Worm (Caenorhabditis elegans) whole organism, L4 larva: ENCODE results near the gene C52G5.3.

Experiments used
- D1046.2 ChIP-seq: fragments of 200-800 bp; sonication (Bioruptor generic); IDR thresholded peaks from 2 replicates; pipeline ENCODE4 v1.3.6; 2022; ENCODE audit warnings: missing genetic modification characterization, missing compliant biosample characterization
- F37D6.2 ChIP-seq: sonication (generic microtip); optimal IDR thresholded peaks from 2 replicates; lab custom pipeline; 2016; ENCODE audit warnings: mild to moderate bottlenecking, missing genetic modification characterization, missing compliant biosample characterization
- T20F7.1 ChIP-seq: fragments of 200-800 bp; sonication (Bioruptor generic); optimal IDR thresholded peaks from 2 replicates; lab custom pipeline; 2018; ENCODE audit warnings: mild to moderate bottlenecking, missing genetic modification characterization, missing compliant biosample characterization
- Y48G9A.11 ChIP-seq: fragments of 200-800 bp; sonication (Bioruptor generic); IDR thresholded peaks from 2 replicates; pipeline ENCODE4 v1.3.6; 2022; ENCODE audit warnings: missing genetic modification reagents, missing genetic modification characterization, missing compliant biosample characterization
- Y75B8A.6 ChIP-seq: fragments of 200-800 bp; sonication (Bioruptor generic); IDR thresholded peaks from 2 replicates; pipeline ENCODE4 v1.3.6; 2022; ENCODE audit warnings: missing genetic modification reagents, missing genetic modification characterization, missing compliant biosample characterization
- ZK337.2 ChIP-seq: fragments of 200-800 bp; sonication (Bioruptor generic); IDR thresholded peaks from 2 replicates; pipeline ENCODE4 v1.3.6; 2022; ENCODE audit warnings: missing genetic modification reagents, missing genetic modification characterization, missing compliant biosample characterization
- ZK546.5 ChIP-seq, 2 experiments: sonication (generic microtip); optimal IDR thresholded peaks; 2 replicates each; lab custom pipeline; 2017; ENCODE audit warnings: missing biosample characterization in 2 of 2, missing genetic modification characterization in 2 of 2
- aha-1 ChIP-seq: fragments of 150-350 bp; peaks from one replicate; lab custom pipeline; 2014; ENCODE audit warnings: missing biosample characterization, missing genetic modification characterization
- aly-2 ChIP-seq: sonication (generic microtip); optimal IDR thresholded peaks from 2 replicates; lab custom pipeline; 2018; ENCODE audit warnings: missing biosample characterization, missing genetic modification characterization
- arid-1 ChIP-seq: fragments of 200-800 bp; sonication (Bioruptor generic); conservative IDR thresholded peaks from 2 replicates; pipeline ENCODE4 v1.3.6; 2022; ENCODE audit warnings: missing genetic modification reagents, missing genetic modification characterization, missing compliant biosample characterization
- ceh-20 ChIP-seq: fragments of 200-800 bp; sonication (Bioruptor generic); IDR thresholded peaks from 2 replicates; pipeline ENCODE4 v1.3.6; 2022; ENCODE audit warnings: missing genetic modification reagents, missing genetic modification characterization, missing compliant biosample characterization
- ceh-44 ChIP-seq: fragments of 200-800 bp; sonication (Bioruptor generic); IDR thresholded peaks from 2 replicates; pipeline ENCODE4 v1.3.6; 2022; ENCODE audit warnings: missing genetic modification reagents, missing genetic modification characterization, missing compliant biosample characterization
- ceh-62 ChIP-seq: sonication (generic microtip); optimal IDR thresholded peaks from 2 replicates; lab custom pipeline; 2017; ENCODE audit warnings: missing biosample characterization, missing genetic modification characterization
- ces-1 ChIP-seq: fragments of 150-350 bp; sonication (generic microtip); optimal IDR thresholded peaks from 4 replicates; lab custom pipeline; 2014; ENCODE audit warnings: missing biosample characterization, missing genetic modification reagents, missing genetic modification characterization
- cey-2 ChIP-seq: sonication (generic microtip); optimal IDR thresholded peaks from 3 replicates; lab custom pipeline; 2017; ENCODE audit warnings: missing genetic modification characterization, mild to moderate bottlenecking, missing compliant biosample characterization, antibody characterized with exemption, borderline replicate concordance; ENCODE audit not compliant: insufficient read depth
- daf-16 ChIP-seq, 3 experiments: sonication (generic microtip); optimal IDR thresholded peaks; 2 replicates each; lab custom pipeline; 2016 to 2017; ENCODE audit warnings: missing genetic modification characterization in 3 of 3, missing genetic modification reagents in 3 of 3, mild to moderate bottlenecking in 2 of 3, missing compliant biosample characterization in 2 of 3, missing biosample characterization in 1 of 3, moderate library complexity in 1 of 3
- daf-19 ChIP-seq: fragments of 200-800 bp; sonication (Bioruptor generic); conservative IDR thresholded peaks from 2 replicates; pipeline ENCODE4 v1.3.6; 2022; ENCODE audit warnings: missing genetic modification characterization, missing compliant biosample characterization
- dpl-1 ChIP-seq: fragments of 150-350 bp; optimal IDR thresholded peaks from 2 replicates; lab custom pipeline; 2014; ENCODE audit warnings: missing biosample characterization, missing genetic modification reagents, missing genetic modification characterization
- duxl-1 ChIP-seq: sonication (generic microtip); optimal IDR thresholded peaks from 2 replicates; lab custom pipeline; 2016; ENCODE audit warnings: mild to moderate bottlenecking, missing genetic modification characterization, moderate library complexity, missing compliant biosample characterization; ENCODE audit not compliant: poor library complexity
- dve-1 ChIP-seq: sonication (generic microtip); optimal IDR thresholded peaks from 2 replicates; lab custom pipeline; 2017; ENCODE audit warnings: antibody characterized with exemption, mild to moderate bottlenecking, missing genetic modification characterization, missing compliant biosample characterization; ENCODE audit not compliant: insufficient read depth
- egl-27 ChIP-seq: sonication (generic microtip); optimal IDR thresholded peaks from 3 replicates; lab custom pipeline; 2017; ENCODE audit warnings: missing biosample characterization, missing genetic modification reagents, missing genetic modification characterization
- fkh-10 ChIP-seq: fragments of 150-350 bp; optimal IDR thresholded peaks from 2 replicates; lab custom pipeline; 2014; ENCODE audit warnings: missing biosample characterization, missing genetic modification reagents, missing genetic modification characterization
- fos-1 ChIP-seq: fragments of 150-350 bp; optimal IDR thresholded peaks from 2 replicates; lab custom pipeline; 2014; ENCODE audit warnings: missing biosample characterization, missing genetic modification characterization
- hlh-11 ChIP-seq: fragments of 200-800 bp; sonication (Bioruptor generic); optimal IDR thresholded peaks from 2 replicates; lab custom pipeline; 2018; ENCODE audit warnings: mild to moderate bottlenecking, missing genetic modification characterization, missing compliant biosample characterization
- hlh-30 ChIP-seq: sonication (generic microtip); optimal IDR thresholded peaks from 2 replicates; lab custom pipeline; 2017; ENCODE audit warnings: antibody characterized with exemption, mild to moderate bottlenecking, missing genetic modification characterization, missing compliant biosample characterization; ENCODE audit not compliant: insufficient read depth
- hmg-1.1 ChIP-seq: fragments of 200-800 bp; sonication (Bioruptor generic); IDR thresholded peaks from 2 replicates; pipeline ENCODE4 v1.3.6; 2022; ENCODE audit warnings: missing genetic modification reagents, missing genetic modification characterization, missing compliant biosample characterization
- jun-1 ChIP-seq: fragments of 150-350 bp; optimal IDR thresholded peaks from 2 replicates; lab custom pipeline; 2014; ENCODE audit warnings: missing biosample characterization, missing genetic modification reagents, missing genetic modification characterization
- lin-1 ChIP-seq: fragments of 200-800 bp; sonication (Bioruptor generic); IDR thresholded peaks from 2 replicates; pipeline ENCODE4 v1.3.6; 2022; ENCODE audit warnings: missing genetic modification reagents, missing genetic modification characterization, missing compliant biosample characterization
- lin-39 ChIP-seq: fragments of 150-350 bp; optimal IDR thresholded peaks from 2 replicates; lab custom pipeline; 2014; ENCODE audit warnings: missing biosample characterization, missing genetic modification reagents, missing genetic modification characterization
- madf-5 ChIP-seq, 2 experiments: fragments of 200-800 bp; sonication (Bioruptor generic); IDR thresholded peaks; 2 replicates each; pipeline ENCODE4 v1.3.6; 2022; ENCODE audit warnings: missing compliant biosample characterization in 2 of 2, missing genetic modification characterization in 2 of 2
- mes-2 ChIP-seq: sonication (generic microtip); optimal IDR thresholded peaks from 2 replicates; lab custom pipeline; 2016; ENCODE audit warnings: missing genotype, mild to moderate bottlenecking, missing genetic modification characterization, missing compliant biosample characterization; ENCODE audit not compliant: poor library complexity, severe bottlenecking
- mxl-2 ChIP-seq: fragments of 200-800 bp; sonication (Bioruptor generic); conservative IDR thresholded peaks from 2 replicates; pipeline ENCODE4 v1.3.6; 2022; ENCODE audit warnings: missing genetic modification reagents, missing genetic modification characterization, missing compliant biosample characterization
- nhr-10 ChIP-seq: fragments of 150-350 bp; optimal IDR thresholded peaks from 2 replicates; lab custom pipeline; 2014; ENCODE audit warnings: missing biosample characterization, missing genetic modification characterization
- nhr-11 ChIP-seq: fragments of 150-350 bp; optimal IDR thresholded peaks from 2 replicates; lab custom pipeline; 2014; ENCODE audit warnings: missing biosample characterization, missing genetic modification characterization
- nhr-111 ChIP-seq: fragments of 200-800 bp; sonication (Bioruptor generic); optimal IDR thresholded peaks from 2 replicates; lab custom pipeline; 2018; ENCODE audit warnings: mild to moderate bottlenecking, missing genetic modification characterization, missing compliant biosample characterization
- nhr-237 ChIP-seq: sonication (generic microtip); optimal IDR thresholded peaks from 2 replicates; lab custom pipeline; 2017; ENCODE audit warnings: missing biosample characterization, missing genetic modification characterization
- nhr-41 ChIP-seq: fragments of 200-800 bp; sonication (Bioruptor generic); IDR thresholded peaks from 2 replicates; pipeline ENCODE4 v1.3.6; 2022; ENCODE audit warnings: missing genetic modification reagents, missing genetic modification characterization, missing compliant biosample characterization
- nhr-6 ChIP-seq: fragments of 150-350 bp; optimal IDR thresholded peaks from 2 replicates; lab custom pipeline; 2014; ENCODE audit warnings: missing biosample characterization, missing genetic modification characterization
- php-3 ChIP-seq: fragments of 200-800 bp; sonication (Bioruptor generic); IDR thresholded peaks from 2 replicates; pipeline ENCODE4 v1.3.6; 2022; ENCODE audit warnings: missing genetic modification reagents, missing genetic modification characterization, missing compliant biosample characterization
- sdz-12 ChIP-seq: fragments of 200-800 bp; sonication (Bioruptor generic); optimal IDR thresholded peaks from 2 replicates; lab custom pipeline; 2018; ENCODE audit warnings: mild to moderate bottlenecking, missing genetic modification characterization, missing compliant biosample characterization
- skn-1 ChIP-seq: fragments of 150-350 bp; optimal IDR thresholded peaks from 2 replicates; lab custom pipeline; 2014; ENCODE audit warnings: missing biosample characterization, missing genetic modification characterization
- snpc-4 ChIP-seq: fragments of 150-350 bp; optimal IDR thresholded peaks from 2 replicates; lab custom pipeline; 2014; ENCODE audit warnings: missing biosample characterization, missing genetic modification characterization
- spr-1 ChIP-seq: sonication (generic microtip); optimal IDR thresholded peaks from 2 replicates; lab custom pipeline; 2016; ENCODE audit warnings: mild to moderate bottlenecking, missing genetic modification characterization, missing compliant biosample characterization
- tag-97 ChIP-seq: fragments of 200-800 bp; sonication (Bioruptor generic); IDR thresholded peaks from 2 replicates; pipeline ENCODE4 v1.3.6; 2022; ENCODE audit warnings: missing genetic modification characterization, missing compliant biosample characterization
- unc-130 ChIP-seq: sonication (generic microtip); optimal IDR thresholded peaks from 2 replicates; lab custom pipeline; 2016; ENCODE audit warnings: missing genetic modification reagents, missing genetic modification characterization, missing compliant biosample characterization
- zfp-2 ChIP-seq: sonication (generic microtip); optimal IDR thresholded peaks from 2 replicates; lab custom pipeline; 2016; ENCODE audit warnings: mild to moderate bottlenecking, missing genetic modification characterization, missing compliant biosample characterization
- ztf-11 ChIP-seq: fragments of 150-350 bp; optimal IDR thresholded peaks from 2 replicates; lab custom pipeline; 2014; ENCODE audit warnings: missing biosample characterization, missing genetic modification characterization
- ztf-7 ChIP-seq: fragments of 150-350 bp; optimal IDR thresholded peaks from 2 replicates; lab custom pipeline; 2014; ENCODE audit warnings: missing biosample characterization, missing genetic modification characterization

Gene C52G5.3

ce11 chrX:12854680-12855079 is 8.7 kb upstream of the C52G5.3 start (continued):
- TF ChIP-seq unc-130 (GFP tag; lab: Kevin White, UChicago), result no peak
- TF ChIP-seq fkh-10 (GFP tag; lab: Kevin White, UChicago), result no peak
- TF ChIP-seq lin-1 (GFP tag; lab: Robert Waterston, UW), result no peak
- no peak for TF ChIP-seq skn-1
- TF ChIP-seq T20F7.1 (GFP tag; lab: Kevin White, UChicago), result no peak
- no peak for TF ChIP-seq daf-16 (GFP tag; optimal IDR thresholded peaks at IDR 0.05; lab: Kevin White, UChicago)
- no peak for TF ChIP-seq daf-16 (tag; optimal IDR thresholded peaks at IDR 0.05; lab: Kevin White, UChicago)

ce11 chrX:12854135-12854534 is 8.2 kb upstream of the C52G5.3 start:
- TF ChIP-seq F37D6.2 (no peak), lin-39 (no peak), mes-2 (tag; lab: Kevin White, UChicago) (no peak), D1046.2 (GFP tag; lab: Robert Waterston, UW) (no peak)

- TF ChIP-seq nhr-11 (tag; lab: Kevin White, UChicago) (no peak), sdz-12 (GFP tag; lab: Kevin White, UChicago) (no peak), egl-27 (tag; lab: Kevin White, UChicago) (no peak), ztf-7 (no peak), nhr-6 (no peak), Y75B8A.6 (GFP tag; lab: Robert Waterston, UW) (no peak), fos-1 (no peak), jun-1 (no peak), ceh-62 (no peak), madf-5 (GFP tag; IDR thresholded peaks at IDR 0.05; lab: Robert Waterston, UW) (no peak), nhr-111 (no peak), hlh-11 (peak; percentile 53), ztf-11 (tag; lab: Kevin White, UChicago) (no peak), dpl-1 (GFP tag; lab: Kevin White, UChicago) (peak; percentile 9), duxl-1 (tag; lab: Kevin White, UChicago) (no peak), nhr-41 (GFP tag; lab: Robert Waterston, UW) (no peak), spr-1 (tag; lab: Kevin White, UChicago) (no peak), aly-2 (tag; lab: Kevin White, UChicago) (no peak), ceh-44 (GFP tag; lab: Robert Waterston, UW) (no peak), D1046.2 (GFP tag; lab: Robert Waterston, UW) (no peak), nhr-10 (tag; lab: Kevin White, UChicago) (no peak), ceh-20 (GFP tag; lab: Robert Waterston, UW) (no peak), ces-1 (no peak), mxl-2 (GFP tag; lab: Robert Waterston, UW) (no peak), arid-1 (no peak), nhr-237 (no peak), tag-97 (GFP tag; lab: Robert Waterston, UW) (no peak), snpc-4 (tag; lab: Kevin White, UChicago) (no peak), Y48G9A.11 (GFP tag; lab: Robert Waterston, UW) (no peak), mes-2 (tag; lab: Kevin White, UChicago) (peak; percentile 11), hmg-1.1 (GFP tag; lab: Robert Waterston, UW) (no peak), cey-2 (tag; lab: Kevin White, UChicago) (no peak), php-3 (GFP tag; lab: Robert Waterston, UW) (no peak), zfp-2 (tag; lab: Kevin White, UChicago) (no peak), aha-1 (tag; lab: Kevin White, UChicago) (peak; percentile 86), daf-19 (GFP tag; lab: Robert Waterston, UW) (no peak), ZK337.2 (GFP tag; lab: Robert Waterston, UW) (no peak), daf-16 (GFP tag; optimal IDR thresholded peaks at IDR 0.05; lab: Kevin White, UChicago) (no peak), daf-16 (tag; optimal IDR thresholded peaks at IDR 0.05; lab: Kevin White, UChicago) (peak; percentile 78), dve-1 (peak; percentile 58), hlh-30 (peak; percentile 48), ZK546.5 (tag; optimal IDR thresholded peaks at IDR 0.05; lab: Kevin White, UChicago) (no peak)
Measured at ce11 chrX:12853079-12853478, 7.1 kb upstream of the C52G5.3 start.
